Worm (Caenorhabditis elegans): Measurements from ENCODE around the gene K06H6.5.

Gene K06H6.5

ce11 chrV:604105-604504, 27.9 kb downstream of the K06H6.5 start, which contains the start of gene srlf-37:
Gene srlf-37 (minus strand): TSS chrV:604205.
- TF ChIP-seq pat-9 (tag; optimal IDR thresholded peaks at IDR 0.05) (no peak), C08G9.2 (tag; optimal IDR thresholded peaks at IDR 0.05) (no peak)

- TF ChIP-seq C38D4.7 (GFP tag; optimal IDR thresholded peaks at IDR 0.05) (no peak), K09A11.1 (tag; optimal IDR thresholded peaks at IDR 0.05; ENCODE audit: insufficient read depth) (no peak), ceh-9 (tag; optimal IDR thresholded peaks at IDR 0.05) (no peak), ceh-2 (tag; optimal IDR thresholded peaks at IDR 0.05) (no peak), ceh-18 (tag; optimal IDR thresholded peaks at IDR 0.05) (no peak), Y22D7AL.16 (tag; optimal IDR thresholded peaks at IDR 0.05) (no peak), sdc-2 (tag; optimal IDR thresholded peaks at IDR 0.05) (no peak), che-1 (tag; optimal IDR thresholded peaks at IDR 0.05) (no peak), hlh-30 (tag; optimal IDR thresholded peaks at IDR 0.05; ENCODE audit: insufficient read depth) (no peak), ceh-34 (tag; optimal IDR thresholded peaks at IDR 0.05) (no peak), gmeb-2 (tag; optimal IDR thresholded peaks at IDR 0.05) (no peak), unc-55 (GFP tag; optimal IDR thresholded peaks at IDR 0.05) (no peak), lin-11 (tag; optimal IDR thresholded peaks at IDR 0.05) (no peak)
Observed at ce11 chrV:608844-609243, 32.7 kb downstream of the K06H6.5 start, which contains the start of gene srw-109. Gene srw-109 (minus strand): TSS chrV:608944.

- TF ChIP-seq ceh-24 (tag; optimal IDR thresholded peaks at IDR 0.05), result no peak
- TF ChIP-seq tbx-7 (tag; optimal IDR thresholded peaks at IDR 0.05), result no peak
- TF ChIP-seq ama-1 (optimal IDR thresholded peaks at IDR 0.05), result no peak
- TF ChIP-seq ceh-14 (tag; optimal IDR thresholded peaks at IDR 0.05), result no peak
Observed at ce11 chrV:609671-610070, 33.5 kb downstream of the K06H6.5 start, which contains the start of gene srlf-36. Gene srlf-36 (minus strand): TSS chrV:609771.

ce11 chrV:610217-610616, 34.0 kb downstream of the K06H6.5 start, which contains the start of gene nhr-90:
Gene nhr-90 (plus strand): TSS chrV:610512.
- TF ChIP-seq ceh-2 (tag; optimal IDR thresholded peaks at IDR 0.05), result no peak
- no peak for TF ChIP-seq hlh-30 (tag; optimal IDR thresholded peaks at IDR 0.05; ENCODE audit: insufficient read depth)
- no peak for TF ChIP-seq sdc-2 (tag; optimal IDR thresholded peaks at IDR 0.05)
- TF ChIP-seq ets-4 (tag; optimal IDR thresholded peaks at IDR 0.05), result no peak
- TF ChIP-seq pha-4 (tag; optimal IDR thresholded peaks at IDR 0.05), result no peak
- TF ChIP-seq Y22D7AL.16 (tag; optimal IDR thresholded peaks at IDR 0.05), result no peak
- no peak for TF ChIP-seq elt-2 (tag; optimal IDR thresholded peaks at IDR 0.05)
- TF ChIP-seq nhr-232 (tag; optimal IDR thresholded peaks at IDR 0.05), result no peak
- TF ChIP-seq hlh-15 (tag; optimal IDR thresholded peaks at IDR 0.05), result no peak
- no peak for TF ChIP-seq dmd-4 (tag; optimal IDR thresholded peaks at IDR 0.05; ENCODE audit: borderline replicate concordance)
- no peak for TF ChIP-seq sox-4 (tag; optimal IDR thresholded peaks at IDR 0.05)
- no peak for TF ChIP-seq ama-1 (optimal IDR thresholded peaks at IDR 0.05)

ce11 chrV:615275-615674, 39.1 kb downstream of the K06H6.5 start, which contains the start of gene F48G7.13:
Gene F48G7.13 (plus strand): TSS chrV:615575.
- TF ChIP-seq hlh-8 (tag; optimal IDR thresholded peaks at IDR 0.05) (no peak), K02D7.2 (tag; optimal IDR thresholded peaks at IDR 0.05) (no peak)

ce11 chrV:617917-618316, 41.7 kb downstream of the K06H6.5 start:
- TF ChIP-seq ref-2 (tag; optimal IDR thresholded peaks at IDR 0.05), result no peak
- TF ChIP-seq pha-2 (tag; optimal IDR thresholded peaks at IDR 0.05), result no peak
- TF ChIP-seq pqm-1 (tag; optimal IDR thresholded peaks at IDR 0.05), result no peak
- no peak for TF ChIP-seq K02D7.2 (tag; optimal IDR thresholded peaks at IDR 0.05)
- no peak for TF ChIP-seq elt-4 (tag; optimal IDR thresholded peaks at IDR 0.05)
- TF ChIP-seq syd-9 (tag; optimal IDR thresholded peaks at IDR 0.05), result no peak
- no peak for TF ChIP-seq fkh-6 (tag; optimal IDR thresholded peaks at IDR 0.05)
